Fruit fly (Drosophila melanogaster): ENCODE data around the gene Gapdh2.

Gene Gapdh2

DNA sequence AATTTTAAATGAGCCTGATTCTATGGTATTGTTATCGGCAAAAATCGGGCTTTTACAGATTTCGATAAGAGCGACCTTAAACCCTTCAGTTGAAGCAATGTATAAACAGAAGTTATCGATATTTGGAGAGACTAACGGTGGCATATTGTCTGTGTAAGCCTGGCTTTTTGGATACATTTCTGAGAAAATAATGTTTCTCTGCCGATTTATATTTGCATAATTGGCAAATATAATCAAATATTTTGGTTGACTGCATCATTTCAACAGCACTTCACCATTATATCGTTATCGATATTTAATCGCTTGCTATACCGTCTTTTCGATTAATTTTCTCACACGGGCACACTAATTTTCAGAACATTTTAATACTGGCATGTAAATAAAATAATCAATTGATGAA lies 1.9 kb downstream of the Gapdh2 start, which contains the start of gene CG16952 (continued):
- TF ChIP-seq CG2120 (GFP tag; optimal IDR thresholded peaks at IDR 0.05) (peak; percentile 12), CG33213 (GFP tag; optimal IDR thresholded peaks at IDR 0.05) (peak; percentile 3), fu2 (GFP tag; optimal IDR thresholded peaks at IDR 0.05) (no peak), Vsx1 (GFP tag; optimal IDR thresholded peaks at IDR 0.05) (no peak), CG13123 (GFP tag; optimal IDR thresholded peaks at IDR 0.05) (no peak), CG17328 (GFP tag; IDR thresholded peaks at IDR 0.05) (no peak), Hr39 (optimal IDR thresholded peaks at IDR 0.05) (no peak), CG13775 (GFP tag; optimal IDR thresholded peaks at IDR 0.05) (peak; percentile 11), CG12942 (GFP tag; optimal IDR thresholded peaks at IDR 0.05) (no peak), CG18619 (GFP tag; optimal IDR thresholded peaks at IDR 0.05) (no peak), ara (GFP tag; IDR thresholded peaks at IDR 0.05) (no peak), CG12155 (GFP tag; optimal IDR thresholded peaks at IDR 0.05) (no peak), Chrac-16 (GFP tag; optimal IDR thresholded peaks at IDR 0.05) (no peak), CG17186 (GFP tag; optimal IDR thresholded peaks at IDR 0.05) (peak; percentile 31), CG14710 (tag; optimal IDR thresholded peaks at IDR 0.05) (peak; percentile 57), bowl (GFP tag; IDR thresholded peaks at IDR 0.05) (no peak), CG12391 (tag; optimal IDR thresholded peaks at IDR 0.05) (peak; percentile 6), Scr (GFP tag; IDR thresholded peaks at IDR 0.05; ENCODE audit: partially characterized antibody) (peak; percentile 93), ci (GFP tag; IDR thresholded peaks at IDR 0.05) (no peak), so (GFP tag; IDR thresholded peaks at IDR 0.05) (no peak), usp (GFP tag; optimal IDR thresholded peaks at IDR 0.05) (no peak), onecut (GFP tag; IDR thresholded peaks at IDR 0.05) (no peak), Mes4 (GFP tag; optimal IDR thresholded peaks at IDR 0.05) (no peak), Jarid2 (GFP tag; optimal IDR thresholded peaks at IDR 0.05) (no peak), Lim3 (GFP tag; IDR thresholded peaks at IDR 0.05) (no peak), sima (GFP tag; optimal IDR thresholded peaks at IDR 0.05) (no peak), sna (GFP tag; IDR thresholded peaks at IDR 0.05; ENCODE audit: partially characterized antibody) (peak; percentile 91), Abd-B (GFP tag; optimal IDR thresholded peaks at IDR 0.05) (no peak), CG3407 (GFP tag; optimal IDR thresholded peaks at IDR 0.05) (no peak), PHDP (tag; optimal IDR thresholded peaks at IDR 0.05) (no peak), Max (GFP tag; optimal IDR thresholded peaks at IDR 0.05) (no peak), CoRest (tag; optimal IDR thresholded peaks at IDR 0.05) (peak; percentile 53), pum (GFP tag; optimal IDR thresholded peaks at IDR 0.05) (no peak), CG10543 (GFP tag; optimal IDR thresholded peaks at IDR 0.05) (no peak), CG5245 (GFP tag; optimal IDR thresholded peaks at IDR 0.05) (no peak), Hsf (GFP tag; optimal IDR thresholded peaks at IDR 0.05) (no peak), CG4730 (GFP tag; IDR thresholded peaks at IDR 0.05) (no peak), bab2 (GFP tag; optimal IDR thresholded peaks at IDR 0.05) (no peak), CG9797 (GFP tag; optimal IDR thresholded peaks at IDR 0.05) (peak; percentile 63), CG9437 (GFP tag; optimal IDR thresholded peaks at IDR 0.05) (no peak), Neu2 (GFP tag; optimal IDR thresholded peaks at IDR 0.05; ENCODE audit: borderline replicate concordance) (no peak), NfI (GFP tag; optimal IDR thresholded peaks at IDR 0.05) (no peak), jing (GFP tag; optimal IDR thresholded peaks at IDR 0.05) (no peak), CG11456 (GFP tag; IDR thresholded peaks at IDR 0.05) (no peak), CG32772 (GFP tag; IDR thresholded peaks at IDR 0.05) (no peak), CG18599 (GFP tag; optimal IDR thresholded peaks at IDR 0.05) (no peak), amos (GFP tag; IDR thresholded peaks at IDR 0.05; ENCODE audit: partially characterized antibody) (peak; percentile 84; the same call in 1 of the 2 replicates), tin (GFP tag; optimal IDR thresholded peaks at IDR 0.05) (no peak), maf-S (GFP tag; optimal IDR thresholded peaks at IDR 0.05) (no peak), CG12744 (GFP tag; optimal IDR thresholded peaks at IDR 0.05) (no peak), CG6689 (GFP tag; IDR thresholded peaks at IDR 0.05) (no peak), CG17361 (GFP tag; IDR thresholded peaks at IDR 0.05) (peak; percentile 38; the same call in 1 of the 3 replicates), sisA (GFP tag; IDR thresholded peaks at IDR 0.05) (no peak)
